Worm (Caenorhabditis elegans): ENCODE data around the gene T25B9.9.

- TF ChIP-seq elt-1 (tag; optimal IDR thresholded peaks at IDR 0.05) (no peak), aly-2 (tag; optimal IDR thresholded peaks at IDR 0.05) (no peak), ama-1 (optimal IDR thresholded peaks at IDR 0.05) (no peak), dmd-4 (tag; optimal IDR thresholded peaks at IDR 0.05) (no peak), ztf-4 (tag; optimal IDR thresholded peaks at IDR 0.05) (no peak), sma-9 (GFP tag; optimal IDR thresholded peaks at IDR 0.05) (no peak), sma-9 (tag; optimal IDR thresholded peaks at IDR 0.05) (no peak), ceh-82 (tag; optimal IDR thresholded peaks at IDR 0.05) (no peak), nhr-25 (tag; optimal IDR thresholded peaks at IDR 0.05) (no peak), egl-27 (tag; optimal IDR thresholded peaks at IDR 0.05) (no peak)
Measured at ce11 chrIV:10765053-10765452, 4.4 kb upstream of the T25B9.9 start, which contains the start of gene T25B9.12.
